Worm (Caenorhabditis elegans) whole organism, L3 larva: ENCODE measurements around the gene fbl-1.

Source experiments
- ama-1 ChIP-seq: fragments of 150-350 bp; optimal IDR thresholded peaks from 2 replicates; lab custom pipeline; 2018
- fkh-10 ChIP-seq: sonication (generic microtip); optimal IDR thresholded peaks from 2 replicates; lab custom pipeline; 2017; ENCODE audit warnings: missing biosample characterization, missing genetic modification reagents, missing genetic modification characterization

DNA sequence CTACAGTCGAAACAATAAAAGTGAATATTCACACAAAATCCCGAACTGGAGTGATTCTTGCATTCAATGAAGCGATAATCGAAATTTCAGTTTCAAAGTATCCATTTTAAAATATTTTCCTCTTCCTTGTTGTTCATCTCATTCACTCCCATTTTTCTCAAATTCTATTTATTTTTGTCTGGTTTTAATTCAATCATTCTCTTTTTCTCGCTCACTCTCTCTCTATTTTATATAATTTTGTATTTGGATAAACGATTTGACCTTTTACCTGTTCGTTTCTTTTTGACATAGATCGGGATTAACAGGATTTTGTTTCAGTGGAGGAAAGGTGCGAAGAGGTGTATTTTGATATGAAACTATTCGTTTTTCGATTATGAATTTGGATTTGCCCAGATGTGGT lies 5.4 kb downstream of the fbl-1 start, which contains the start of gene T05A1.5:
- no peak for TF ChIP-seq fkh-10 (GFP tag; lab: Kevin White, UChicago)
- no peak for TF ChIP-seq ama-1 (lab: Kevin White, UChicago)
